Worm (Caenorhabditis elegans): ENCODE data around the gene M163.7.

The M163.7 gene

ce11 chrX:14487333-14487732 lies 22.7 kb downstream of the M163.7 start:
- TF ChIP-seq F13C5.2 (tag; optimal IDR thresholded peaks at IDR 0.05) (no peak), ceh-36 (tag; optimal IDR thresholded peaks at IDR 0.05) (no peak), scrt-1 (GFP tag; IDR thresholded peaks at IDR 0.05) (no peak), hmbx-1 (tag; optimal IDR thresholded peaks at IDR 0.05) (no peak), tbx-11 (GFP tag; IDR thresholded peaks at IDR 0.05) (no peak), hmg-4 (GFP tag; optimal IDR thresholded peaks at IDR 0.05) (no peak), hnd-1 (tag; optimal IDR thresholded peaks at IDR 0.05) (no peak), B0310.2 (tag; optimal IDR thresholded peaks at IDR 0.05) (no peak), ama-1 (optimal IDR thresholded peaks at IDR 0.05) (no peak), ets-7 (tag; optimal IDR thresholded peaks at IDR 0.05) (no peak), tra-4 (tag; optimal IDR thresholded peaks at IDR 0.05) (no peak), ceh-13 (GFP tag; optimal IDR thresholded peaks at IDR 0.05) (no peak)

- no peak for TF ChIP-seq pes-1 (GFP tag; IDR thresholded peaks at IDR 0.05)
- no peak for TF ChIP-seq sea-1 (GFP tag; conservative IDR thresholded peaks at IDR 0.05)
- no peak for TF ChIP-seq ceh-13 (GFP tag; optimal IDR thresholded peaks at IDR 0.05)
- no peak for TF ChIP-seq aly-1 (tag; optimal IDR thresholded peaks at IDR 0.05)
- TF ChIP-seq F13C5.2 (tag; optimal IDR thresholded peaks at IDR 0.05), result no peak
- no peak for TF ChIP-seq ama-1 (optimal IDR thresholded peaks at IDR 0.05)
- TF ChIP-seq hmbx-1 (tag; optimal IDR thresholded peaks at IDR 0.05), result no peak
- no peak for TF ChIP-seq ets-7 (tag; optimal IDR thresholded peaks at IDR 0.05)
- no peak for TF ChIP-seq B0310.2 (tag; optimal IDR thresholded peaks at IDR 0.05)
- TF ChIP-seq ceh-36 (tag; optimal IDR thresholded peaks at IDR 0.05), result no peak
- no peak for TF ChIP-seq scrt-1 (GFP tag; IDR thresholded peaks at IDR 0.05)
- no peak for TF ChIP-seq hmg-4 (GFP tag; optimal IDR thresholded peaks at IDR 0.05)
- TF ChIP-seq tbx-37 (GFP tag; conservative IDR thresholded peaks at IDR 0.05), result no peak
- no peak for TF ChIP-seq tra-4 (tag; optimal IDR thresholded peaks at IDR 0.05)
These were observed 23.2 kb downstream of the M163.7 start for ce11 chrX:14487832-14488231.

DNA sequence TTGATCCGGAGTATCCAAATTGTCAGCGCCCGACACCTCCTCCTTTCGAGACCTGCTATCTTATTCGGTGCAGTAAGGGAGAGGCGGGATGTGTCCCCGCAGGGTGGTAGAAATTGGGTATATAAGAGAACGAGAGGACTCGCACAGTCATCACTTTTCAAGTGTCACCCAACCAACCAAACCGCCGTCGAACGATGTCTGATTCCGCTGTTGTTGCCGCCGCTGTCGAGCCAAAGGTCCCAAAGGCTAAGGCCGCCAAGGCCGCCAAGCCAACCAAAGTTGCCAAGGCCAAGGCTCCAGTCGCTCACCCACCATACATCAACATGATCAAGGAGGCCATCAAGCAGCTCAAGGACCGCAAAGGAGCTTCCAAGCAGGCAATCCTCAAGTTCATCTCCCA lies 25.3 kb downstream of the M163.7 start, which contains the start of gene his-24:
Gene his-24, plus strand, starts transcription at position 150 of the 400 bp plus-strand sequence.
- TF ChIP-seq pes-1 (GFP tag; IDR thresholded peaks at IDR 0.05), result peak; percentile 58
- TF ChIP-seq ama-1 (optimal IDR thresholded peaks at IDR 0.05), result peak; percentile 98
- TF ChIP-seq flt-1 (GFP tag; IDR thresholded peaks at IDR 0.05), result no peak
- TF ChIP-seq tbx-37 (GFP tag; conservative IDR thresholded peaks at IDR 0.05), result peak; percentile 30; the same call in 1 of the 2 replicates
- TF ChIP-seq ceh-36 (tag; optimal IDR thresholded peaks at IDR 0.05), result no peak
- TF ChIP-seq hmg-4 (GFP tag; optimal IDR thresholded peaks at IDR 0.05), result peak; percentile 73
- no peak for TF ChIP-seq ceh-13 (GFP tag; optimal IDR thresholded peaks at IDR 0.05)
- peak; percentile 25; the same call in 1 of the 2 replicates for TF ChIP-seq scrt-1 (GFP tag; IDR thresholded peaks at IDR 0.05)
- TF ChIP-seq B0310.2 (tag; optimal IDR thresholded peaks at IDR 0.05), result no peak
- TF ChIP-seq aly-1 (tag; optimal IDR thresholded peaks at IDR 0.05), result no peak
- peak; percentile 60 for TF ChIP-seq tbx-11 (GFP tag; IDR thresholded peaks at IDR 0.05)
- TF ChIP-seq hmbx-1 (tag; optimal IDR thresholded peaks at IDR 0.05), result peak; percentile 22
- TF ChIP-seq F13C5.2 (tag; optimal IDR thresholded peaks at IDR 0.05), result peak; percentile 57
- peak; percentile 48 for TF ChIP-seq tra-4 (tag; optimal IDR thresholded peaks at IDR 0.05)
- no peak for TF ChIP-seq ets-7 (tag; optimal IDR thresholded peaks at IDR 0.05)
- no peak for TF ChIP-seq hnd-1 (tag; optimal IDR thresholded peaks at IDR 0.05)
- peak; percentile 68; the same call in 1 of the 2 replicates for TF ChIP-seq sea-1 (GFP tag; conservative IDR thresholded peaks at IDR 0.05)

DNA sequence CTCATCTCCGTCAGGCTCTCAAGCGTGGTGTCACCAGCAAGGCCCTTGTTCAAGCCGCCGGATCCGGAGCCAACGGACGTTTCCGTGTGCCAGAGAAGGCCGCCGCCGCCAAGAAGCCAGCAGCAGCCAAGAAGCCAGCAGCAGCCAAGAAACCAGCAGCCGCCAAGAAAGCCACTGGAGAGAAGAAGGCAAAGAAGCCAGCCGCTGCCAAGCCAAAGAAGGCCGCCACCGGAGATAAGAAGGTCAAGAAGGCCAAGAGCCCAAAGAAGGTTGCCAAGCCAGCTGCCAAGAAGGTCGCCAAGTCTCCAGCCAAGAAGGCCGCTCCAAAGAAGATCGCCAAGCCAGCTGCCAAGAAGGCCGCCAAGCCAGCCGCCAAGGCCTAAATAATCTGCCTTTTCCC lies 25.9 kb downstream of the M163.7 start:
- TF ChIP-seq ets-7 (tag; optimal IDR thresholded peaks at IDR 0.05) (no peak), pes-1 (GFP tag; IDR thresholded peaks at IDR 0.05) (peak; percentile 58), tbx-37 (GFP tag; conservative IDR thresholded peaks at IDR 0.05) (0 out of 2 replicates have a peak, but pooled peaks have one; percentile 5), flt-1 (GFP tag; IDR thresholded peaks at IDR 0.05) (no peak)

DNA sequence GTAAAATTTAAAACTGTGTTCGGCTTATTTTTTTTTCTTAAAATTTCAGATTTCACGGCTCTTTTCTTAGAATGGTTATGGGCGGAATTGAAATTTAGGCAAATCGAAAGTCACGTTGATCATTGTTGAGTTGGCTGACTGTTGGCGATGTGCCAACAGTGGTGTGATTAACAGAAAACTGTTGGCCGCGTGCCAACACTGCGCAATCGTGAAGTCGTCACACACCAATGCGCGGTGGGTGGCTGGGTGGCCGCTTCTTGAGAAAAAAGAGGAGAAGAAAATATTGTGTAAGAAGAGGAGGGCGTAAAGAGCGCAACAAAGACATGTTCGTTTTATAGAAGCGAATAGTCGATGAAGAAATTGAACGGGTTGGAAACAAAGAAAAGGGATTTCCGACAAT lies 26.5 kb downstream of the M163.7 start:
- no peak for TF ChIP-seq ceh-13 (GFP tag; optimal IDR thresholded peaks at IDR 0.05)
- TF ChIP-seq sea-1 (GFP tag; conservative IDR thresholded peaks at IDR 0.05), result no peak
- no peak for TF ChIP-seq flt-1 (GFP tag; IDR thresholded peaks at IDR 0.05)
- TF ChIP-seq tbx-37 (GFP tag; conservative IDR thresholded peaks at IDR 0.05), result 0 out of 2 replicates have a peak, but pooled peaks have one; percentile 26
- TF ChIP-seq F13C5.2 (tag; optimal IDR thresholded peaks at IDR 0.05), result no peak
- no peak for TF ChIP-seq hmg-4 (GFP tag; optimal IDR thresholded peaks at IDR 0.05)
- no peak for TF ChIP-seq hnd-1 (tag; optimal IDR thresholded peaks at IDR 0.05)
- TF ChIP-seq scrt-1 (GFP tag; IDR thresholded peaks at IDR 0.05), result no peak
- no peak for TF ChIP-seq ceh-36 (tag; optimal IDR thresholded peaks at IDR 0.05)
- TF ChIP-seq tra-4 (tag; optimal IDR thresholded peaks at IDR 0.05), result no peak
- no peak for TF ChIP-seq B0310.2 (tag; optimal IDR thresholded peaks at IDR 0.05)
- TF ChIP-seq ets-7 (tag; optimal IDR thresholded peaks at IDR 0.05), result no peak
- TF ChIP-seq hmbx-1 (tag; optimal IDR thresholded peaks at IDR 0.05), result no peak
- TF ChIP-seq tbx-11 (GFP tag; IDR thresholded peaks at IDR 0.05), result peak; percentile 40; the same call in 1 of the 2 replicates
- peak; percentile 36 for TF ChIP-seq ama-1 (optimal IDR thresholded peaks at IDR 0.05)
- TF ChIP-seq aly-1 (tag; optimal IDR thresholded peaks at IDR 0.05), result no peak
- TF ChIP-seq pes-1 (GFP tag; IDR thresholded peaks at IDR 0.05), result no peak

- TF ChIP-seq ceh-36 (tag; optimal IDR thresholded peaks at IDR 0.05), result no peak
- TF ChIP-seq hmg-4 (GFP tag; optimal IDR thresholded peaks at IDR 0.05), result no peak
- no peak for TF ChIP-seq hmbx-1 (tag; optimal IDR thresholded peaks at IDR 0.05)
- no peak for TF ChIP-seq flt-1 (GFP tag; IDR thresholded peaks at IDR 0.05)
- TF ChIP-seq aly-1 (tag; optimal IDR thresholded peaks at IDR 0.05), result no peak
These were observed 27.8 kb downstream of the M163.7 start for ce11 chrX:14492441-14492840.

ce11 chrX:14495075-14495474 lies 30.5 kb downstream of the M163.7 start:
- TF ChIP-seq hnd-1 (tag; optimal IDR thresholded peaks at IDR 0.05) (no peak), sea-1 (GFP tag; conservative IDR thresholded peaks at IDR 0.05) (no peak), aly-1 (tag; optimal IDR thresholded peaks at IDR 0.05) (no peak), B0310.2 (tag; optimal IDR thresholded peaks at IDR 0.05) (no peak), hmg-4 (GFP tag; optimal IDR thresholded peaks at IDR 0.05) (no peak), flt-1 (GFP tag; IDR thresholded peaks at IDR 0.05) (no peak), ets-7 (tag; optimal IDR thresholded peaks at IDR 0.05) (no peak), hmbx-1 (tag; optimal IDR thresholded peaks at IDR 0.05) (no peak), tbx-37 (GFP tag; conservative IDR thresholded peaks at IDR 0.05) (no peak)

Measured in whole organism, early embryonic.